Fruit fly (Drosophila melanogaster) whole organism, wandering third instar larva: ENCODE results near the gene tok.
A peak's percentile ranks its signal among the peaks of the same experiment; 100 is the strongest.

ENCODE experiments used
- Abd-B ChIP-seq: fragments of >200 bp; optimal IDR thresholded peaks from 2 replicates; lab custom pipeline; 2017; ENCODE audit warnings: missing biosample characterization, missing genetic modification characterization
- CG9705 ChIP-seq: fragments of 200-800 bp; sonication (Bioruptor generic); optimal IDR thresholded peaks from 2 replicates; lab custom pipeline; 2018; ENCODE audit warnings: missing biosample characterization, mild to moderate bottlenecking, missing genetic modification characterization
- Dfd ChIP-seq: fragments of >200 bp; optimal IDR thresholded peaks from 2 replicates; lab custom pipeline; 2017; ENCODE audit warnings: missing biosample characterization, missing genetic modification characterization
- Hr83 ChIP-seq: fragments of 200-300 bp; sonication (Bioruptor generic); optimal IDR thresholded peaks from 2 replicates; lab custom pipeline; 2016; ENCODE audit warnings: missing biosample characterization, mild to moderate bottlenecking, missing genetic modification characterization, moderate library complexity; ENCODE audit not compliant: poor library complexity, severe bottlenecking
- Mio ChIP-seq: sonication (Bioruptor generic); optimal IDR thresholded peaks from 2 replicates; lab custom pipeline; 2016; ENCODE audit warnings: missing biosample characterization, missing genetic modification characterization
- N ChIP-seq: fragments of >200 bp; optimal IDR thresholded peaks from 2 replicates; lab custom pipeline; 2018; ENCODE audit warnings: missing biosample characterization, missing external identifiers, missing genetic modification characterization
- brk ChIP-seq: fragments of 200-800 bp; sonication (Bioruptor generic); optimal IDR thresholded peaks from 2 replicates; lab custom pipeline; 2016; ENCODE audit warnings: missing biosample characterization, mild to moderate bottlenecking, missing genetic modification characterization
- h ChIP-seq: fragments of 200-800 bp; sonication (Bioruptor generic); optimal IDR thresholded peaks from 3 replicates; lab custom pipeline; 2016; ENCODE audit warnings: missing biosample characterization, mild to moderate bottlenecking, missing genetic modification characterization
- lola ChIP-seq: fragments of >200 bp; optimal IDR thresholded peaks from 2 replicates; lab custom pipeline; 2017; ENCODE audit warnings: missing biosample characterization, missing genetic modification characterization
- pan ChIP-seq: fragments of >200 bp; optimal IDR thresholded peaks from 2 replicates; lab custom pipeline; 2017
- psq ChIP-seq: fragments of 200-800 bp; sonication (Bioruptor generic); optimal IDR thresholded peaks from 3 replicates; lab custom pipeline; 2017; ENCODE audit warnings: missing biosample characterization, mild to moderate bottlenecking, missing genetic modification characterization, moderate library complexity
- sv ChIP-seq: fragments of 200-800 bp; sonication (Bioruptor generic); optimal IDR thresholded peaks from 3 replicates; lab custom pipeline; 2016; ENCODE audit warnings: missing biosample characterization, missing genetic modification characterization

- TF ChIP-seq Mio (GFP tag; lab: Kevin White, UChicago) (no peak), sv (GFP tag; lab: Kevin White, UChicago) (peak; percentile 76), CG9705 (GFP tag; lab: Kevin White, UChicago) (peak; percentile 79), Abd-B (GFP tag; lab: Kevin White, UChicago) (no peak), psq (peak; percentile 57), Dfd (GFP tag; lab: Kevin White, UChicago) (no peak), N (GFP tag; lab: Kevin White, UChicago) (no peak), brk (GFP tag; lab: Kevin White, UChicago) (no peak), Hr83 (peak; percentile 34), lola (GFP tag; lab: Kevin White, UChicago) (no peak), h (GFP tag; lab: Kevin White, UChicago) (peak; percentile 71), pan (lab: Kevin White, UChicago) (no peak)
Observed at dm6 chr3R:24787042-24787565, 67.6 kb downstream of the tok start, which contains the start of gene CG5805.
